Worm (Caenorhabditis elegans): ENCODE results near the gene F48F5.6.

F48F5.6 gene

ce11 chrV:20479013-20479739 lies 26.2 kb upstream of the F48F5.6 start, which contains the start of the genes calf-1 and rpl-2 (continued):
- TF ChIP-seq F33H1.4 (GFP tag; IDR thresholded peaks at IDR 0.05) (peak; percentile 86), somi-1 (GFP tag; optimal IDR thresholded peaks at IDR 0.05) (no peak), lin-40 (tag; optimal IDR thresholded peaks at IDR 0.05) (peak; percentile 24), F23B12.7 (tag; optimal IDR thresholded peaks at IDR 0.05; ENCODE audit: insufficient read depth) (peak; percentile 53), snpc-1.3 (tag; optimal IDR thresholded peaks at IDR 0.05; ENCODE audit: insufficient read depth) (peak; percentile 51), attf-5 (GFP tag; optimal IDR thresholded peaks at IDR 0.05) (peak; percentile 51), lsl-1 (GFP tag; optimal IDR thresholded peaks at IDR 0.05) (peak; percentile 37), mcd-1 (GFP tag; IDR thresholded peaks at IDR 0.05) (peak; percentile 20; the same call in 1 of the 2 replicates), efl-1 (GFP tag; optimal IDR thresholded peaks at IDR 0.05) (peak; percentile 21), hsf-1 (GFP tag; IDR thresholded peaks at IDR 0.05) (no peak), egl-18 (GFP tag; IDR thresholded peaks at IDR 0.05) (no peak)

- TF ChIP-seq nfya-1 (tag; optimal IDR thresholded peaks at IDR 0.05; ENCODE audit: borderline replicate concordance, insufficient read depth), result no peak
- TF ChIP-seq F33H1.4 (GFP tag; IDR thresholded peaks at IDR 0.05), result peak; percentile 43
- TF ChIP-seq dpl-1 (GFP tag; optimal IDR thresholded peaks at IDR 0.05), result no peak
- peak; percentile 42; the same call in 1 of the 2 replicates for TF ChIP-seq madf-6 (GFP tag; IDR thresholded peaks at IDR 0.05)
These were observed 24.0 kb upstream of the F48F5.6 start for ce11 chrV:20476981-20477380.

ce11 chrV:20476514-20476913 lies 23.5 kb upstream of the F48F5.6 start:
- TF ChIP-seq efl-1 (GFP tag; optimal IDR thresholded peaks at IDR 0.05) (peak; percentile 35), F57C9.4 (tag; optimal IDR thresholded peaks at IDR 0.05) (no peak), madf-8 (GFP tag; conservative IDR thresholded peaks at IDR 0.05) (peak; percentile 56), akir-1 (GFP tag; optimal IDR thresholded peaks at IDR 0.05) (no peak), lsl-1 (GFP tag; optimal IDR thresholded peaks at IDR 0.05) (peak; percentile 85), ztf-28 (GFP tag; IDR thresholded peaks at IDR 0.05) (no peak), Y53G8AR.9 (GFP tag; conservative IDR thresholded peaks at IDR 0.05) (no peak), F33H1.4 (GFP tag; IDR thresholded peaks at IDR 0.05) (peak; percentile 88), ceh-91 (GFP tag; IDR thresholded peaks at IDR 0.05) (peak; percentile 62), somi-1 (GFP tag; optimal IDR thresholded peaks at IDR 0.05) (no peak), xnd-1 (tag; optimal IDR thresholded peaks at IDR 0.05) (peak; percentile 80), madf-6 (GFP tag; IDR thresholded peaks at IDR 0.05) (peak; percentile 89), K12H6.12 (tag; optimal IDR thresholded peaks at IDR 0.05) (no peak), let-526 (GFP tag; IDR thresholded peaks at IDR 0.05) (no peak), cebp-2 (GFP tag; IDR thresholded peaks at IDR 0.05) (no peak), mxl-1 (tag; optimal IDR thresholded peaks at IDR 0.05) (no peak), ztf-3 (GFP tag; optimal IDR thresholded peaks at IDR 0.05) (no peak), D2030.7 (GFP tag; IDR thresholded peaks at IDR 0.05) (peak; percentile 73)

- no peak for TF ChIP-seq sptf-2 (GFP tag; optimal IDR thresholded peaks at IDR 0.05)
- no peak for TF ChIP-seq sdz-38 (tag; optimal IDR thresholded peaks at IDR 0.05)
- TF ChIP-seq lir-1 (GFP tag; conservative IDR thresholded peaks at IDR 0.05), result no peak
- no peak for TF ChIP-seq C17E4.6 (GFP tag; IDR thresholded peaks at IDR 0.05)
- no peak for TF ChIP-seq egrh-3 (GFP tag; IDR thresholded peaks at IDR 0.05)
- no peak for TF ChIP-seq ekl-4 (GFP tag; IDR thresholded peaks at IDR 0.05)
- no peak for TF ChIP-seq rec-8 (tag; optimal IDR thresholded peaks at IDR 0.05)
- no peak for TF ChIP-seq snpc-3.4 (tag; optimal IDR thresholded peaks at IDR 0.05)
- no peak for TF ChIP-seq T26A5.8 (tag; optimal IDR thresholded peaks at IDR 0.05)
- no peak for TF ChIP-seq lin-54 (GFP tag; optimal IDR thresholded peaks at IDR 0.05)
These were observed 22.8 kb upstream of the F48F5.6 start, which contains the start of gene B0250.7 for ce11 chrV:20475830-20476229. Gene B0250.7 (minus strand): TSS chrV:20476061.
